Worm (Caenorhabditis elegans) whole organism, L4 larva: ENCODE data around the gene rpt-1.

Experiments
- D1046.2 ChIP-seq: fragments of 200-800 bp; sonication (Bioruptor generic); IDR thresholded peaks from 2 replicates; pipeline ENCODE4 v1.3.6; 2022; ENCODE audit warnings: missing genetic modification characterization, missing compliant biosample characterization
- F26F4.8 ChIP-seq: fragments of 200-800 bp; sonication (Bioruptor generic); conservative IDR thresholded peaks from 2 replicates; pipeline ENCODE4 v1.3.6; 2022; ENCODE audit warnings: missing genetic modification characterization, missing compliant biosample characterization
- F37D6.2 ChIP-seq: sonication (generic microtip); optimal IDR thresholded peaks from 2 replicates; lab custom pipeline; 2016; ENCODE audit warnings: mild to moderate bottlenecking, missing genetic modification characterization, missing compliant biosample characterization
- R02D3.7 ChIP-seq: fragments of 150-350 bp; sonication (generic microtip); optimal IDR thresholded peaks from 3 replicates; lab custom pipeline; 2014; ENCODE audit warnings: missing biosample characterization, missing genetic modification characterization
- T20F7.1 ChIP-seq: fragments of 200-800 bp; sonication (Bioruptor generic); optimal IDR thresholded peaks from 2 replicates; lab custom pipeline; 2018; ENCODE audit warnings: mild to moderate bottlenecking, missing genetic modification characterization, missing compliant biosample characterization
- T26A8.4 ChIP-seq: fragments of 200-800 bp; sonication (Bioruptor generic); IDR thresholded peaks from 2 replicates; pipeline ENCODE4 v1.3.6; 2022; ENCODE audit warnings: missing genetic modification characterization, missing compliant biosample characterization
- Y5F2A.4 ChIP-seq: fragments of 200-800 bp; sonication (Bioruptor generic); optimal IDR thresholded peaks from 2 replicates; lab custom pipeline; 2018; ENCODE audit warnings: mild to moderate bottlenecking, missing genetic modification characterization, missing compliant biosample characterization
- aha-1 ChIP-seq: fragments of 150-350 bp; peaks from one replicate; lab custom pipeline; 2014; ENCODE audit warnings: missing biosample characterization, missing genetic modification characterization
- ama-1 ChIP-seq: fragments of 150-350 bp; optimal IDR thresholded peaks from 2 replicates; lab custom pipeline; 2014; ENCODE audit warnings: inconsistent platforms, mixed read lengths
- arid-1 ChIP-seq: fragments of 200-800 bp; sonication (Bioruptor generic); conservative IDR thresholded peaks from 2 replicates; pipeline ENCODE4 v1.3.6; 2022; ENCODE audit warnings: missing genetic modification reagents, missing genetic modification characterization, missing compliant biosample characterization
- ceh-28 ChIP-seq: fragments of 150-350 bp; optimal IDR thresholded peaks from 2 replicates; lab custom pipeline; 2014; ENCODE audit warnings: missing biosample characterization, missing genetic modification reagents, missing genetic modification characterization
- ceh-62 ChIP-seq: sonication (generic microtip); optimal IDR thresholded peaks from 2 replicates; lab custom pipeline; 2017; ENCODE audit warnings: missing biosample characterization, missing genetic modification characterization
- ctbp-1 ChIP-seq: fragments of 200-800 bp; sonication (Bioruptor generic); IDR thresholded peaks from 2 replicates; pipeline ENCODE4 v1.3.6; 2022; ENCODE audit warnings: missing genetic modification reagents, missing genetic modification characterization, missing compliant biosample characterization
- daf-16 ChIP-seq, 3 experiments: sonication (generic microtip); optimal IDR thresholded peaks; 2 replicates each; lab custom pipeline; 2016 to 2017; ENCODE audit warnings: missing genetic modification characterization in 3 of 3, missing genetic modification reagents in 3 of 3, mild to moderate bottlenecking in 2 of 3, missing compliant biosample characterization in 2 of 3, missing biosample characterization in 1 of 3, moderate library complexity in 1 of 3
- daf-19 ChIP-seq: fragments of 200-800 bp; sonication (Bioruptor generic); conservative IDR thresholded peaks from 2 replicates; pipeline ENCODE4 v1.3.6; 2022; ENCODE audit warnings: missing genetic modification characterization, missing compliant biosample characterization
- dmd-6 ChIP-seq: fragments of 200-800 bp; sonication (Bioruptor generic); IDR thresholded peaks from 2 replicates; pipeline ENCODE4 v1.3.6; 2022; ENCODE audit warnings: missing genetic modification reagents, missing genetic modification characterization, missing compliant biosample characterization
- dmd-8 ChIP-seq: fragments of 200-800 bp; sonication (Bioruptor generic); IDR thresholded peaks from 2 replicates; pipeline ENCODE4 v1.3.6; 2022; ENCODE audit warnings: missing genetic modification characterization, missing compliant biosample characterization
- dve-1 ChIP-seq: sonication (generic microtip); optimal IDR thresholded peaks from 2 replicates; lab custom pipeline; 2017; ENCODE audit warnings: antibody characterized with exemption, mild to moderate bottlenecking, missing genetic modification characterization, missing compliant biosample characterization; ENCODE audit not compliant: insufficient read depth
- fkh-10 ChIP-seq: fragments of 150-350 bp; optimal IDR thresholded peaks from 2 replicates; lab custom pipeline; 2014; ENCODE audit warnings: missing biosample characterization, missing genetic modification reagents, missing genetic modification characterization
- hlh-11 ChIP-seq: fragments of 200-800 bp; sonication (Bioruptor generic); optimal IDR thresholded peaks from 2 replicates; lab custom pipeline; 2018; ENCODE audit warnings: mild to moderate bottlenecking, missing genetic modification characterization, missing compliant biosample characterization
- hlh-30 ChIP-seq: sonication (generic microtip); optimal IDR thresholded peaks from 2 replicates; lab custom pipeline; 2017; ENCODE audit warnings: antibody characterized with exemption, mild to moderate bottlenecking, missing genetic modification characterization, missing compliant biosample characterization; ENCODE audit not compliant: insufficient read depth
- lim-7 ChIP-seq: fragments of 200-800 bp; sonication (Bioruptor generic); IDR thresholded peaks from 2 replicates; pipeline ENCODE4 v1.3.6; 2022; ENCODE audit warnings: missing genetic modification characterization, missing compliant biosample characterization
- lin-13 ChIP-seq: fragments of 150-350 bp; optimal IDR thresholded peaks from 2 replicates; lab custom pipeline; 2014; ENCODE audit warnings: missing biosample characterization, missing genetic modification reagents, missing genetic modification characterization
- lin-38 ChIP-seq: fragments of 200-800 bp; sonication (Bioruptor generic); IDR thresholded peaks from 2 replicates; pipeline ENCODE4 v1.3.6; 2022; ENCODE audit warnings: missing genetic modification reagents, missing genetic modification characterization, missing compliant biosample characterization
- lin-39 ChIP-seq: fragments of 150-350 bp; optimal IDR thresholded peaks from 2 replicates; lab custom pipeline; 2014; ENCODE audit warnings: missing biosample characterization, missing genetic modification reagents, missing genetic modification characterization
- lsy-2 ChIP-seq, 2 experiments: fragments of 150-350 bp in 1 of 2; sonication (generic microtip) in 1 of 2; optimal IDR thresholded peaks; 2 replicates each; lab custom pipeline; 2014 to 2017; ENCODE audit warnings: missing biosample characterization in 2 of 2, missing genetic modification characterization in 2 of 2
- madf-5 ChIP-seq, 2 experiments: fragments of 200-800 bp; sonication (Bioruptor generic); IDR thresholded peaks; 2 replicates each; pipeline ENCODE4 v1.3.6; 2022; ENCODE audit warnings: missing compliant biosample characterization in 2 of 2, missing genetic modification characterization in 2 of 2
- mdl-1 ChIP-seq, 2 experiments: fragments of 150-350 bp in 1 of 2; sonication (generic microtip) in 1 of 2; optimal IDR thresholded peaks; 2 replicates each; lab custom pipeline; 2014 to 2017; ENCODE audit warnings: missing biosample characterization in 2 of 2, missing genetic modification characterization in 2 of 2
- mdt-29 ChIP-seq: fragments of 200-800 bp; sonication (Bioruptor generic); IDR thresholded peaks from 2 replicates; pipeline ENCODE4 v1.3.6; 2022; ENCODE audit warnings: missing genetic modification reagents, missing genetic modification characterization, missing compliant biosample characterization
- mep-1 ChIP-seq: fragments of 150-350 bp; sonication (generic microtip); optimal IDR thresholded peaks from 3 replicates; lab custom pipeline; 2014; ENCODE audit warnings: missing biosample characterization, missing genetic modification characterization
- mes-2 ChIP-seq: sonication (generic microtip); optimal IDR thresholded peaks from 2 replicates; lab custom pipeline; 2016; ENCODE audit warnings: missing genotype, mild to moderate bottlenecking, missing genetic modification characterization, missing compliant biosample characterization; ENCODE audit not compliant: poor library complexity, severe bottlenecking
- mxl-3 ChIP-seq: fragments of 200-800 bp; sonication (Bioruptor generic); optimal IDR thresholded peaks from 2 replicates; lab custom pipeline; 2018; ENCODE audit warnings: mild to moderate bottlenecking, missing genetic modification characterization, missing compliant biosample characterization
- nhr-102 ChIP-seq: sonication (generic microtip); optimal IDR thresholded peaks from 2 replicates; lab custom pipeline; 2016; ENCODE audit warnings: mild to moderate bottlenecking, missing genetic modification characterization, moderate library complexity, missing compliant biosample characterization
- nhr-28 ChIP-seq: fragments of 150-350 bp; optimal IDR thresholded peaks from 2 replicates; lab custom pipeline; 2014; ENCODE audit warnings: missing biosample characterization, missing genetic modification characterization
- nhr-41 ChIP-seq: fragments of 200-800 bp; sonication (Bioruptor generic); IDR thresholded peaks from 2 replicates; pipeline ENCODE4 v1.3.6; 2022; ENCODE audit warnings: missing genetic modification reagents, missing genetic modification characterization, missing compliant biosample characterization
- nhr-42 ChIP-seq: fragments of 200-800 bp; sonication (Bioruptor generic); IDR thresholded peaks from 2 replicates; pipeline ENCODE4 v1.3.6; 2022; ENCODE audit warnings: missing genetic modification characterization, missing compliant biosample characterization
- nhr-6 ChIP-seq: fragments of 150-350 bp; optimal IDR thresholded peaks from 2 replicates; lab custom pipeline; 2014; ENCODE audit warnings: missing biosample characterization, missing genetic modification characterization
- nhr-77 ChIP-seq: fragments of 150-350 bp; optimal IDR thresholded peaks from 2 replicates; lab custom pipeline; 2014; ENCODE audit warnings: missing biosample characterization, missing genetic modification characterization
- pha-4 ChIP-seq, 2 experiments: fragments of 150-350 bp in 1 of 2; fragments of 200-800 bp in 1 of 2; sonication (Bioruptor generic) in 1 of 2; IDR thresholded peaks in 1 of 2; optimal IDR thresholded peaks in 1 of 2; 2 replicates each; pipeline versions ENCODE4 v1.3.6 to Lab custom; 2014 to 2022; ENCODE audit warnings: missing genetic modification characterization in 2 of 2, missing genetic modification reagents in 2 of 2, missing biosample characterization in 1 of 2, missing compliant biosample characterization in 1 of 2
- php-3 ChIP-seq: fragments of 200-800 bp; sonication (Bioruptor generic); IDR thresholded peaks from 2 replicates; pipeline ENCODE4 v1.3.6; 2022; ENCODE audit warnings: missing genetic modification reagents, missing genetic modification characterization, missing compliant biosample characterization
- pqm-1 ChIP-seq: sonication (generic microtip); optimal IDR thresholded peaks from 2 replicates; lab custom pipeline; 2017; ENCODE audit warnings: missing biosample characterization, missing genetic modification characterization
- set-16 ChIP-seq: fragments of 200-800 bp; sonication (Bioruptor generic); IDR thresholded peaks from 2 replicates; pipeline ENCODE4 v1.3.6; 2022; ENCODE audit warnings: missing genetic modification reagents, missing genetic modification characterization, missing compliant biosample characterization
- snpc-1.2 ChIP-seq: fragments of 200-800 bp; sonication (Bioruptor generic); IDR thresholded peaks from 2 replicates; pipeline ENCODE4 v1.3.6; 2022; ENCODE audit warnings: missing genetic modification reagents, missing genetic modification characterization, missing compliant biosample characterization
- snpc-4 ChIP-seq: fragments of 150-350 bp; optimal IDR thresholded peaks from 2 replicates; lab custom pipeline; 2014; ENCODE audit warnings: missing biosample characterization, missing genetic modification characterization
- tra-1 ChIP-seq: fragments of 200-800 bp; sonication (Bioruptor generic); IDR thresholded peaks from 2 replicates; pipeline ENCODE4 v1.3.6; 2022; ENCODE audit warnings: missing genetic modification reagents, missing genetic modification characterization, missing compliant biosample characterization
- zag-1 ChIP-seq: fragments of 150-350 bp; optimal IDR thresholded peaks from 2 replicates; lab custom pipeline; 2014; ENCODE audit warnings: missing biosample characterization, missing genetic modification characterization
- zfp-2 ChIP-seq: sonication (generic microtip); optimal IDR thresholded peaks from 2 replicates; lab custom pipeline; 2016; ENCODE audit warnings: mild to moderate bottlenecking, missing genetic modification characterization, missing compliant biosample characterization

Gene rpt-1

ce11 chrV:12004501-12004940, 22.3 kb upstream of the rpt-1 start (continued):
- no peak for TF ChIP-seq lin-13
- peak; percentile 41 for TF ChIP-seq mep-1 (tag; lab: Kevin White, UChicago)
- TF ChIP-seq lin-38 (GFP tag; lab: Robert Waterston, UW), result peak; percentile 58
- TF ChIP-seq nhr-102 (tag; lab: Kevin White, UChicago), result no peak
- peak; percentile 32 for TF ChIP-seq R02D3.7 (tag; lab: Kevin White, UChicago)
- TF ChIP-seq ceh-28, result no peak
- TF ChIP-seq dmd-8 (GFP tag; lab: Robert Waterston, UW), result no peak
- no peak for TF ChIP-seq D1046.2 (GFP tag; lab: Robert Waterston, UW)
- no peak for TF ChIP-seq zfp-2 (tag; lab: Kevin White, UChicago)
- TF ChIP-seq aha-1 (tag; lab: Kevin White, UChicago), result peak; percentile 32
- TF ChIP-seq T20F7.1 (GFP tag; lab: Kevin White, UChicago), result peak; percentile 74
- TF ChIP-seq dve-1, result peak; percentile 39
- no peak for TF ChIP-seq Y5F2A.4 (GFP tag; lab: Kevin White, UChicago)
- no peak for TF ChIP-seq mxl-3 (GFP tag; lab: Kevin White, UChicago)
- TF ChIP-seq ceh-62 (tag; lab: Kevin White, UChicago), result no peak
- no peak for TF ChIP-seq mes-2 (tag; lab: Kevin White, UChicago)
- TF ChIP-seq zag-1 (tag; lab: Kevin White, UChicago), result no peak
- peak in 1 of 2 experiments; percentile 7 for TF ChIP-seq mdl-1 (tag; optimal IDR thresholded peaks at IDR 0.05; lab: Kevin White, UChicago)
- no peak for TF ChIP-seq lin-39 (tag; lab: Kevin White, UChicago)
- no peak for TF ChIP-seq snpc-1.2 (GFP tag; lab: Robert Waterston, UW)
- TF ChIP-seq lsy-2 (tag; optimal IDR thresholded peaks at IDR 0.05; lab: Kevin White, UChicago), result peak in 1 of 2 experiments; percentile 16
- peak; percentile 15 for TF ChIP-seq hlh-11 (tag; lab: Kevin White, UChicago)
- 0 out of 2 replicates have a peak, but pooled peaks have one; percentile 36 for TF ChIP-seq pha-4 (GFP tag; IDR thresholded peaks at IDR 0.05; lab: Robert Waterston, UW)
- no peak for TF ChIP-seq pha-4 (tag; optimal IDR thresholded peaks at IDR 0.05; lab: Kevin White, UChicago)
- no peak for TF ChIP-seq daf-19 (GFP tag; lab: Robert Waterston, UW)
- TF ChIP-seq nhr-77 (tag; lab: Kevin White, UChicago), result peak; percentile 96
- no peak for TF ChIP-seq nhr-41 (GFP tag; lab: Robert Waterston, UW)
- TF ChIP-seq lim-7, result 0 out of 2 replicates have a peak, but pooled peaks have one; percentile 17
- 0 out of 2 replicates have a peak, but pooled peaks have one; percentile 37 for TF ChIP-seq arid-1 (GFP tag; lab: Robert Waterston, UW)
- 0 out of 2 replicates have a peak, but pooled peaks have one; percentile 59 for TF ChIP-seq tra-1 (GFP tag; lab: Robert Waterston, UW)
- no peak for TF ChIP-seq F37D6.2 (tag; lab: Kevin White, UChicago)
- peak; percentile 69; the same call in 1 of the 2 replicates for TF ChIP-seq T26A8.4
- TF ChIP-seq, all 104 proteins: peak for 24

- peak; percentile 67 for TF ChIP-seq T26A8.4
- peak; percentile 57; the same call in 1 of the 2 replicates for TF ChIP-seq mdt-29 (GFP tag; lab: Robert Waterston, UW)
- TF ChIP-seq fkh-10, result no peak
- TF ChIP-seq dmd-6, result peak; percentile 56
- TF ChIP-seq daf-16 (GFP tag; optimal IDR thresholded peaks at IDR 0.05; lab: Kevin White, UChicago), result no peak
- peak; percentile 65 for TF ChIP-seq daf-16 (tag; optimal IDR thresholded peaks at IDR 0.05; lab: Kevin White, UChicago)
- no peak for TF ChIP-seq F26F4.8
- TF ChIP-seq set-16 (GFP tag; lab: Robert Waterston, UW), result no peak
- no peak for TF ChIP-seq snpc-4
- peak; percentile 50 for TF ChIP-seq pqm-1 (tag; lab: Kevin White, UChicago)
- TF ChIP-seq ama-1, result peak; percentile 45
- peak; percentile 73 for TF ChIP-seq aha-1 (tag; lab: Kevin White, UChicago)
- peak; percentile 28 for TF ChIP-seq nhr-6
- 0 out of 2 replicates have a peak, but pooled peaks have one; percentile 10 for TF ChIP-seq nhr-42
- no peak for TF ChIP-seq ctbp-1 (GFP tag; lab: Robert Waterston, UW)
- peak; percentile 41 for TF ChIP-seq hlh-11 (tag; lab: Kevin White, UChicago)
- TF ChIP-seq lsy-2 (tag; optimal IDR thresholded peaks at IDR 0.05; lab: Kevin White, UChicago), result peak in 1 of 2 experiments; percentile 20
- TF ChIP-seq mdl-1 (tag; optimal IDR thresholded peaks at IDR 0.05; lab: Kevin White, UChicago), result peak in 1 of 2 experiments; percentile 44
- peak; percentile 19 for TF ChIP-seq hlh-30 (tag; lab: Kevin White, UChicago)
- peak; percentile 40; the same call in 1 of the 2 replicates for TF ChIP-seq php-3 (GFP tag; lab: Robert Waterston, UW)
- no peak for TF ChIP-seq madf-5 (GFP tag; IDR thresholded peaks at IDR 0.05; lab: Robert Waterston, UW)
- TF ChIP-seq nhr-28 (tag; lab: Kevin White, UChicago), result peak; percentile 55
- peak; percentile 77 for TF ChIP-seq dve-1
Measured at ce11 chrV:12002866-12003485, 20.8 kb upstream of the rpt-1 start, which contains the start of gene cpr-9. TSS of gene cpr-9 (plus strand) at chrV:12003053.
